Fruit fly (Drosophila melanogaster): ENCODE results near the gene CG4686.
A peak's percentile ranks its signal among the peaks of the same experiment; 100 is the strongest.

DNA sequence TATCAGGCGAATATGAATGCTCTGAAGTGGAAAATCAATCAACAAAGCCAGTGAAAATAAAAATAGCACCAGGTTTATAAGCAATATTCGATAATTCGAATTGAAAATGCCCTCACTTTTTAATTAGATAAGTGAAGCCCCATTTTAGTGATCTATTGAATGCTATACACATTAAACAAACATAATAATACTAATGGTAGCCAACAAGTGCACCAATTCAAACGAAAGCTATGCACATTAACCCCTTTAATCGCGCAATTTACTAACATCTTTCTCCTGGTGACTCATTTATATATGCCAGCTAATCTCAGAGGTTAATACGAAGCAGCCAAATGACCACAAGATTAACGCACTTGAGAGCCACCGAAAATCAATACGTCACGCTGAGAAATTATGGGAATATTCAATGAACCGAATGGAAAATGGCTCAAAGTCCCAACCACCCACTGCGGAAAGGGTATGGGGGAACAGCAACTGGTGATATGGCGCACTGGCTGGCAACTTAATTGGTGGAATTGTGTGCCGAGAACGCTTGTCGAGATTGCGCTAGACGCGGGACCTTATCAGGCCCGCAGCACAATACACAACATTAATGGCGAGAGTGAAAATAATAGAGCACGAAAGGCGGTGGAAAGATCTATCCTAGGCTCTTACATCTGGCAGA, 4.8 kb upstream of the CG4686 start:
- TF ChIP-seq CG33557 (GFP tag; optimal IDR thresholded peaks at IDR 0.05) (no peak), Ssrp (tag; optimal IDR thresholded peaks at IDR 0.05) (no peak), row (GFP tag; IDR thresholded peaks at IDR 0.05) (peak; percentile 63), C15 (GFP tag; IDR thresholded peaks at IDR 0.05) (no peak), H15 (GFP tag; IDR thresholded peaks at IDR 0.05) (no peak), CG17568 (GFP tag; optimal IDR thresholded peaks at IDR 0.05) (no peak)

Measured in whole organism, embryonic.